Fruit fly (Drosophila melanogaster) whole organism, embryonic: Measurements from ENCODE around the gene Ak3.

Source experiments
- Adf1 ChIP-seq: fragments of 200-800 bp; sonication (Bioruptor generic); IDR thresholded peaks from 2 replicates; pipeline ENCODE4 v1.3.6; 2022; ENCODE audit warnings: missing biosample characterization, missing genetic modification characterization
- CG10321 ChIP-seq: fragments of 200-800 bp; sonication (Bioruptor generic); IDR thresholded peaks from 2 replicates; pipeline ENCODE4 v1.3.6; 2022; ENCODE audit warnings: missing biosample characterization, missing genetic modification characterization
- CG12071 ChIP-seq: fragments of 200-800 bp; sonication (Bioruptor generic); optimal IDR thresholded peaks from 3 replicates; lab custom pipeline; 2018; ENCODE audit warnings: missing biosample characterization, mild to moderate bottlenecking, missing genetic modification characterization
- CG14441 ChIP-seq: fragments of 200-800 bp; sonication (Bioruptor generic); IDR thresholded peaks from 2 replicates; pipeline ENCODE4 v1.3.6; 2022; ENCODE audit warnings: missing biosample characterization, missing genetic modification characterization
- CG1602 ChIP-seq: fragments of 200-800 bp; sonication (Bioruptor generic); optimal IDR thresholded peaks from 3 replicates; lab custom pipeline; 2016; ENCODE audit warnings: missing biosample characterization, missing genetic modification characterization
- CG1647 ChIP-seq: fragments of 200-800 bp; sonication (Bioruptor generic); optimal IDR thresholded peaks from 3 replicates; lab custom pipeline; 2016; ENCODE audit warnings: missing biosample characterization, missing genetic modification characterization
- CG2120 ChIP-seq: fragments of 200-800 bp; sonication (Bioruptor generic); optimal IDR thresholded peaks from 3 replicates; lab custom pipeline; 2016; ENCODE audit warnings: missing biosample characterization, missing genetic modification characterization
- CG3847 ChIP-seq: fragments of 200-800 bp; sonication (Bioruptor generic); IDR thresholded peaks from 2 replicates; pipeline ENCODE4 v1.3.6; 2022; ENCODE audit warnings: missing biosample characterization, missing genetic modification characterization
- D19B ChIP-seq: fragments of 200-800 bp; sonication (Bioruptor generic); optimal IDR thresholded peaks from 2 replicates; lab custom pipeline; 2017; ENCODE audit warnings: missing biosample characterization, mild to moderate bottlenecking, missing genetic modification characterization
- Deaf1 ChIP-seq: fragments of 200-800 bp; optimal IDR thresholded peaks from 3 replicates; lab custom pipeline; 2019; ENCODE audit warnings: missing biosample characterization, mild to moderate bottlenecking, missing genetic modification characterization, moderate library complexity
- Dip2 ChIP-seq: fragments of 200-800 bp; sonication (Bioruptor generic); IDR thresholded peaks from 2 replicates; pipeline ENCODE4 v1.3.6; 2022; ENCODE audit warnings: missing biosample characterization, missing genetic modification characterization
- Gsc ChIP-seq: fragments of 200-800 bp; sonication (Bioruptor generic); IDR thresholded peaks from 2 replicates; pipeline ENCODE4 v1.3.6; 2022; ENCODE audit warnings: missing biosample characterization, missing genetic modification characterization
- Jarid2 ChIP-seq: fragments of 200-800 bp; sonication (Bioruptor generic); optimal IDR thresholded peaks from 3 replicates; lab custom pipeline; 2017; ENCODE audit warnings: mild to moderate bottlenecking, missing biosample characterization, missing genetic modification reagents, missing genetic modification characterization
- Lim3 ChIP-seq: fragments of 200-800 bp; sonication (Bioruptor generic); IDR thresholded peaks from 2 replicates; pipeline ENCODE4 v1.3.6; 2022; ENCODE audit warnings: missing biosample characterization, missing genetic modification characterization
- Ravus ChIP-seq: fragments of 200-800 bp; sonication (Bioruptor generic); IDR thresholded peaks from 2 replicates; pipeline ENCODE4 v1.3.6; 2022; ENCODE audit warnings: missing biosample characterization, missing genetic modification characterization
- bbx ChIP-seq: fragments of 200-800 bp; sonication (Bioruptor generic); IDR thresholded peaks from 2 replicates; pipeline ENCODE4 v1.3.6; 2022; ENCODE audit warnings: missing biosample characterization, missing genetic modification characterization; ENCODE audit not compliant: partially characterized antibody
- cato ChIP-seq: fragments of 200-800 bp; sonication (Bioruptor generic); optimal IDR thresholded peaks from 2 replicates; lab custom pipeline; 2016; ENCODE audit warnings: missing biosample characterization, missing genetic modification characterization, borderline replicate concordance
- emc ChIP-seq: fragments of 200-800 bp; sonication (Bioruptor generic); optimal IDR thresholded peaks from 2 replicates; lab custom pipeline; 2016; ENCODE audit warnings: missing biosample characterization, missing genetic modification characterization
- gfzf ChIP-seq: fragments of 200-800 bp; sonication (Bioruptor generic); optimal IDR thresholded peaks from 2 replicates; lab custom pipeline; 2016; ENCODE audit warnings: missing biosample characterization, mild to moderate bottlenecking, missing genetic modification characterization, moderate library complexity
- her ChIP-seq: fragments of 200-800 bp; sonication (Bioruptor generic); optimal IDR thresholded peaks from 2 replicates; lab custom pipeline; 2016; ENCODE audit warnings: missing biosample characterization, missing genetic modification characterization
- hkb ChIP-seq, 2 experiments: fragments of 200-800 bp in 1 of 2; fragments of >200 bp in 1 of 2; sonication (Bioruptor generic) in 1 of 2; IDR thresholded peaks in 1 of 2; optimal IDR thresholded peaks in 1 of 2; 2 replicates each; pipeline versions ENCODE4 v1.3.6 to Lab custom; 2017 to 2022; ENCODE audit warnings: missing biosample characterization in 1 of 2, missing genetic modification characterization in 1 of 2
- jing ChIP-seq: fragments of 200-800 bp; sonication (Bioruptor generic); optimal IDR thresholded peaks from 2 replicates; lab custom pipeline; 2018; ENCODE audit warnings: missing biosample characterization, mild to moderate bottlenecking, missing genetic modification characterization
- kay ChIP-seq: fragments of 200-800 bp; sonication (Bioruptor generic); optimal IDR thresholded peaks from 2 replicates; lab custom pipeline; 2016; ENCODE audit warnings: missing biosample characterization, missing genetic modification characterization
- nmo ChIP-seq: fragments of 200-800 bp; sonication (Bioruptor generic); optimal IDR thresholded peaks from 2 replicates; lab custom pipeline; 2018; ENCODE audit warnings: missing biosample characterization, mild to moderate bottlenecking, missing genetic modification characterization, moderate library complexity
- oc ChIP-seq: fragments of 200-800 bp; sonication (Bioruptor generic); optimal IDR thresholded peaks from 2 replicates; lab custom pipeline; 2018; ENCODE audit warnings: missing biosample characterization, mild to moderate bottlenecking, missing genetic modification characterization, moderate library complexity
- onecut ChIP-seq: fragments of 200-800 bp; sonication (Bioruptor generic); IDR thresholded peaks from 2 replicates; pipeline ENCODE4 v1.3.6; 2022; ENCODE audit warnings: missing biosample characterization, missing genetic modification characterization
- sr ChIP-seq: fragments of 200-800 bp; sonication (Bioruptor generic); IDR thresholded peaks from 3 replicates; pipeline ENCODE4 v1.3.6; 2022; ENCODE audit warnings: missing biosample characterization, missing genetic modification characterization
- ssp ChIP-seq: fragments of 200-800 bp; sonication (Bioruptor generic); IDR thresholded peaks from 2 replicates; pipeline ENCODE4 v1.3.6; 2022; ENCODE audit warnings: missing biosample characterization, missing genetic modification characterization
- tin ChIP-seq: fragments of 200-800 bp; sonication (Bioruptor generic); optimal IDR thresholded peaks from 3 replicates; lab custom pipeline; 2016; ENCODE audit warnings: missing biosample characterization, missing genetic modification characterization
- wor ChIP-seq: fragments of 200-800 bp; sonication (Bioruptor generic); IDR thresholded peaks from 2 replicates; pipeline ENCODE4 v1.3.6; 2022; ENCODE audit warnings: missing biosample characterization, missing genetic modification characterization

Ak3 gene

dm6 chr3R:10849515-10849973, 39.8 kb downstream of the Ak3 start, which contains the start of gene CG42394 (continued):
- TF ChIP-seq tin (GFP tag; lab: Kevin White, UChicago) (peak; percentile 95), CG10321 (GFP tag; lab: Robert Waterston, UW) (peak; percentile 74), Ravus (GFP tag; lab: Robert Waterston, UW) (peak; percentile 84), Dip2 (GFP tag; lab: Robert Waterston, UW) (no peak), CG2120 (GFP tag; lab: Kevin White, UChicago) (peak; percentile 89), bbx (GFP tag; lab: Robert Waterston, UW) (0 out of 2 replicates have a peak, but pooled peaks have one; percentile 37), nmo (GFP tag; lab: Kevin White, UChicago) (peak; percentile 98), wor (peak; percentile 89), ssp (GFP tag; lab: Robert Waterston, UW) (peak; percentile 78), CG1602 (GFP tag; lab: Kevin White, UChicago) (peak; percentile 92)

dm6 chr3R:10842422-10842821, 47.0 kb downstream of the Ak3 start:
- TF ChIP-seq CG12071, result no peak
- TF ChIP-seq gfzf (GFP tag; lab: Kevin White, UChicago), result no peak
- TF ChIP-seq Adf1 (GFP tag; lab: Robert Waterston, UW), result no peak
- TF ChIP-seq cato (GFP tag; lab: Kevin White, UChicago), result no peak
- TF ChIP-seq hkb (optimal IDR thresholded peaks at IDR 0.05; lab: Kevin White, UChicago), result no peak
- TF ChIP-seq hkb (GFP tag; IDR thresholded peaks at IDR 0.05; lab: Robert Waterston, UW), result no peak
- no peak for TF ChIP-seq CG3847
- no peak for TF ChIP-seq Lim3 (GFP tag; lab: Robert Waterston, UW)
- no peak for TF ChIP-seq oc (tag; lab: Kevin White, UChicago)
- no peak for TF ChIP-seq CG14441
- no peak for TF ChIP-seq Deaf1 (tag; lab: Kevin White, UChicago)
- TF ChIP-seq emc (GFP tag; lab: Kevin White, UChicago), result no peak
- no peak for TF ChIP-seq onecut
- TF ChIP-seq CG1647 (GFP tag; lab: Kevin White, UChicago), result no peak
- no peak for TF ChIP-seq Jarid2 (GFP tag; lab: Kevin White, UChicago)
- no peak for TF ChIP-seq Gsc (GFP tag; lab: Robert Waterston, UW)
- TF ChIP-seq sr (GFP tag; lab: Robert Waterston, UW), result no peak
- no peak for TF ChIP-seq her (GFP tag; lab: Kevin White, UChicago)
- no peak for TF ChIP-seq jing
- TF ChIP-seq D19B (GFP tag; lab: Kevin White, UChicago), result no peak
- no peak for TF ChIP-seq kay (GFP tag; lab: Kevin White, UChicago)
